Worm (Caenorhabditis elegans) whole organism, L4 larva: ENCODE data around the gene col-114.

Experiments used
- D1046.2 ChIP-seq: fragments of 200-800 bp; sonication (Bioruptor generic); IDR thresholded peaks from 2 replicates; pipeline ENCODE4 v1.3.6; 2022; ENCODE audit warnings: missing genetic modification characterization, missing compliant biosample characterization
- F26F4.8 ChIP-seq: fragments of 200-800 bp; sonication (Bioruptor generic); conservative IDR thresholded peaks from 2 replicates; pipeline ENCODE4 v1.3.6; 2022; ENCODE audit warnings: missing genetic modification characterization, missing compliant biosample characterization
- F37D6.2 ChIP-seq: sonication (generic microtip); optimal IDR thresholded peaks from 2 replicates; lab custom pipeline; 2016; ENCODE audit warnings: mild to moderate bottlenecking, missing genetic modification characterization, missing compliant biosample characterization
- F49E8.2 ChIP-seq: sonication (generic microtip); optimal IDR thresholded peaks from 2 replicates; lab custom pipeline; 2016; ENCODE audit warnings: missing compliant biosample characterization, mild to moderate bottlenecking, missing genetic modification characterization, borderline replicate concordance
- T20F7.1 ChIP-seq: fragments of 200-800 bp; sonication (Bioruptor generic); optimal IDR thresholded peaks from 2 replicates; lab custom pipeline; 2018; ENCODE audit warnings: mild to moderate bottlenecking, missing genetic modification characterization, missing compliant biosample characterization
- Y5F2A.4 ChIP-seq: fragments of 200-800 bp; sonication (Bioruptor generic); optimal IDR thresholded peaks from 2 replicates; lab custom pipeline; 2018; ENCODE audit warnings: mild to moderate bottlenecking, missing genetic modification characterization, missing compliant biosample characterization
- Y75B8A.6 ChIP-seq: fragments of 200-800 bp; sonication (Bioruptor generic); IDR thresholded peaks from 2 replicates; pipeline ENCODE4 v1.3.6; 2022; ENCODE audit warnings: missing genetic modification reagents, missing genetic modification characterization, missing compliant biosample characterization
- aha-1 ChIP-seq: fragments of 150-350 bp; peaks from one replicate; lab custom pipeline; 2014; ENCODE audit warnings: missing biosample characterization, missing genetic modification characterization
- ceh-20 ChIP-seq: fragments of 200-800 bp; sonication (Bioruptor generic); IDR thresholded peaks from 2 replicates; pipeline ENCODE4 v1.3.6; 2022; ENCODE audit warnings: missing genetic modification reagents, missing genetic modification characterization, missing compliant biosample characterization
- ceh-28 ChIP-seq: fragments of 150-350 bp; optimal IDR thresholded peaks from 2 replicates; lab custom pipeline; 2014; ENCODE audit warnings: missing biosample characterization, missing genetic modification reagents, missing genetic modification characterization
- ceh-32 ChIP-seq: sonication (generic microtip); optimal IDR thresholded peaks from 2 replicates; lab custom pipeline; 2016; ENCODE audit warnings: mild to moderate bottlenecking, missing genetic modification characterization, missing compliant biosample characterization; ENCODE audit not compliant: poor library complexity
- ceh-62 ChIP-seq: sonication (generic microtip); optimal IDR thresholded peaks from 2 replicates; lab custom pipeline; 2017; ENCODE audit warnings: missing biosample characterization, missing genetic modification characterization
- ces-1 ChIP-seq: fragments of 150-350 bp; sonication (generic microtip); optimal IDR thresholded peaks from 4 replicates; lab custom pipeline; 2014; ENCODE audit warnings: missing biosample characterization, missing genetic modification reagents, missing genetic modification characterization
- cey-2 ChIP-seq: sonication (generic microtip); optimal IDR thresholded peaks from 3 replicates; lab custom pipeline; 2017; ENCODE audit warnings: missing genetic modification characterization, mild to moderate bottlenecking, missing compliant biosample characterization, antibody characterized with exemption, borderline replicate concordance; ENCODE audit not compliant: insufficient read depth
- daf-16 ChIP-seq, 3 experiments: sonication (generic microtip); optimal IDR thresholded peaks; 2 replicates each; lab custom pipeline; 2016 to 2017; ENCODE audit warnings: missing genetic modification characterization in 3 of 3, missing genetic modification reagents in 3 of 3, mild to moderate bottlenecking in 2 of 3, missing compliant biosample characterization in 2 of 3, missing biosample characterization in 1 of 3, moderate library complexity in 1 of 3
- daf-19 ChIP-seq: fragments of 200-800 bp; sonication (Bioruptor generic); conservative IDR thresholded peaks from 2 replicates; pipeline ENCODE4 v1.3.6; 2022; ENCODE audit warnings: missing genetic modification characterization, missing compliant biosample characterization
- dmd-8 ChIP-seq: fragments of 200-800 bp; sonication (Bioruptor generic); IDR thresholded peaks from 2 replicates; pipeline ENCODE4 v1.3.6; 2022; ENCODE audit warnings: missing genetic modification characterization, missing compliant biosample characterization
- duxl-1 ChIP-seq: sonication (generic microtip); optimal IDR thresholded peaks from 2 replicates; lab custom pipeline; 2016; ENCODE audit warnings: mild to moderate bottlenecking, missing genetic modification characterization, moderate library complexity, missing compliant biosample characterization; ENCODE audit not compliant: poor library complexity
- dve-1 ChIP-seq: sonication (generic microtip); optimal IDR thresholded peaks from 2 replicates; lab custom pipeline; 2017; ENCODE audit warnings: antibody characterized with exemption, mild to moderate bottlenecking, missing genetic modification characterization, missing compliant biosample characterization; ENCODE audit not compliant: insufficient read depth
- fos-1 ChIP-seq: fragments of 150-350 bp; optimal IDR thresholded peaks from 2 replicates; lab custom pipeline; 2014; ENCODE audit warnings: missing biosample characterization, missing genetic modification characterization
- hif-1 ChIP-seq, 2 experiments: sonication (generic microtip); optimal IDR thresholded peaks; 2 replicates each; lab custom pipeline; 2016 to 2017; ENCODE audit warnings: missing compliant biosample characterization in 2 of 2, missing genetic modification characterization in 2 of 2, missing genetic modification reagents in 2 of 2, missing genotype in 2 of 2, mild to moderate bottlenecking in 1 of 2
- hlh-11 ChIP-seq: fragments of 200-800 bp; sonication (Bioruptor generic); optimal IDR thresholded peaks from 2 replicates; lab custom pipeline; 2018; ENCODE audit warnings: mild to moderate bottlenecking, missing genetic modification characterization, missing compliant biosample characterization
- lin-29 ChIP-seq: fragments of 200-800 bp; sonication (Bioruptor generic); IDR thresholded peaks from 2 replicates; pipeline ENCODE4 v1.3.6; 2022; ENCODE audit warnings: missing genetic modification reagents, missing genetic modification characterization, missing compliant biosample characterization
- lir-3 ChIP-seq: sonication (generic microtip); optimal IDR thresholded peaks from 2 replicates; lab custom pipeline; 2016; ENCODE audit warnings: mild to moderate bottlenecking, missing genetic modification characterization, missing compliant biosample characterization
- mdl-1 ChIP-seq, 2 experiments: fragments of 150-350 bp in 1 of 2; sonication (generic microtip) in 1 of 2; optimal IDR thresholded peaks; 2 replicates each; lab custom pipeline; 2014 to 2017; ENCODE audit warnings: missing biosample characterization in 2 of 2, missing genetic modification characterization in 2 of 2
- mxl-3 ChIP-seq: fragments of 200-800 bp; sonication (Bioruptor generic); optimal IDR thresholded peaks from 2 replicates; lab custom pipeline; 2018; ENCODE audit warnings: mild to moderate bottlenecking, missing genetic modification characterization, missing compliant biosample characterization
- nhr-10 ChIP-seq: fragments of 150-350 bp; optimal IDR thresholded peaks from 2 replicates; lab custom pipeline; 2014; ENCODE audit warnings: missing biosample characterization, missing genetic modification characterization
- nhr-11 ChIP-seq: fragments of 150-350 bp; optimal IDR thresholded peaks from 2 replicates; lab custom pipeline; 2014; ENCODE audit warnings: missing biosample characterization, missing genetic modification characterization
- nhr-28 ChIP-seq: fragments of 150-350 bp; optimal IDR thresholded peaks from 2 replicates; lab custom pipeline; 2014; ENCODE audit warnings: missing biosample characterization, missing genetic modification characterization
- nhr-48 ChIP-seq: sonication (generic microtip); optimal IDR thresholded peaks from 2 replicates; lab custom pipeline; 2016; ENCODE audit warnings: mild to moderate bottlenecking, missing genetic modification characterization, missing compliant biosample characterization
- nhr-76 ChIP-seq: fragments of 150-350 bp; optimal IDR thresholded peaks from 2 replicates; lab custom pipeline; 2014; ENCODE audit warnings: missing biosample characterization, missing genetic modification characterization
- pha-4 ChIP-seq, 2 experiments: fragments of 150-350 bp in 1 of 2; fragments of 200-800 bp in 1 of 2; sonication (Bioruptor generic) in 1 of 2; IDR thresholded peaks in 1 of 2; optimal IDR thresholded peaks in 1 of 2; 2 replicates each; pipeline versions ENCODE4 v1.3.6 to Lab custom; 2014 to 2022; ENCODE audit warnings: missing genetic modification characterization in 2 of 2, missing genetic modification reagents in 2 of 2, missing biosample characterization in 1 of 2, missing compliant biosample characterization in 1 of 2
- php-3 ChIP-seq: fragments of 200-800 bp; sonication (Bioruptor generic); IDR thresholded peaks from 2 replicates; pipeline ENCODE4 v1.3.6; 2022; ENCODE audit warnings: missing genetic modification reagents, missing genetic modification characterization, missing compliant biosample characterization
- sdz-12 ChIP-seq: fragments of 200-800 bp; sonication (Bioruptor generic); optimal IDR thresholded peaks from 2 replicates; lab custom pipeline; 2018; ENCODE audit warnings: mild to moderate bottlenecking, missing genetic modification characterization, missing compliant biosample characterization
- set-16 ChIP-seq: fragments of 200-800 bp; sonication (Bioruptor generic); IDR thresholded peaks from 2 replicates; pipeline ENCODE4 v1.3.6; 2022; ENCODE audit warnings: missing genetic modification reagents, missing genetic modification characterization, missing compliant biosample characterization
- skn-1 ChIP-seq: fragments of 150-350 bp; optimal IDR thresholded peaks from 2 replicates; lab custom pipeline; 2014; ENCODE audit warnings: missing biosample characterization, missing genetic modification characterization
- snpc-1.2 ChIP-seq: fragments of 200-800 bp; sonication (Bioruptor generic); IDR thresholded peaks from 2 replicates; pipeline ENCODE4 v1.3.6; 2022; ENCODE audit warnings: missing genetic modification reagents, missing genetic modification characterization, missing compliant biosample characterization
- spr-3 ChIP-seq: fragments of 200-800 bp; sonication (Bioruptor generic); optimal IDR thresholded peaks from 2 replicates; lab custom pipeline; 2018; ENCODE audit warnings: mild to moderate bottlenecking, missing genetic modification characterization, missing compliant biosample characterization
- unc-62 ChIP-seq, 3 experiments: fragments of 150-350 bp in 1 of 3; sonication (generic microtip); optimal IDR thresholded peaks in 2 of 3; peaks in 1 of 3; 1 replicate in 1 of 3; 2 replicates in 2 of 3; lab custom pipeline; 2014 to 2017; ENCODE audit warnings: missing biosample characterization in 3 of 3, missing genetic modification characterization in 3 of 3, missing genetic modification reagents in 3 of 3, missing genotype in 1 of 3
- vab-7 ChIP-seq: fragments of 200-800 bp; sonication (Bioruptor generic); IDR thresholded peaks from 2 replicates; pipeline ENCODE4 v1.3.6; 2022; ENCODE audit warnings: missing genetic modification reagents, missing genetic modification characterization, missing compliant biosample characterization
- zag-1 ChIP-seq: fragments of 150-350 bp; optimal IDR thresholded peaks from 2 replicates; lab custom pipeline; 2014; ENCODE audit warnings: missing biosample characterization, missing genetic modification characterization
- zfp-3 ChIP-seq: fragments of 200-800 bp; sonication (Bioruptor generic); conservative IDR thresholded peaks from 2 replicates; pipeline ENCODE4 v1.3.6; 2022; ENCODE audit warnings: missing genetic modification reagents, missing genetic modification characterization, missing compliant biosample characterization
- ztf-7 ChIP-seq: fragments of 150-350 bp; optimal IDR thresholded peaks from 2 replicates; lab custom pipeline; 2014; ENCODE audit warnings: missing biosample characterization, missing genetic modification characterization

col-114 gene

ce11 chrIV:7235382-7235917 lies 11.0 kb downstream of the col-114 start (continued):
- TF ChIP-seq Y5F2A.4 (GFP tag; lab: Kevin White, UChicago), result no peak
- no peak for TF ChIP-seq ceh-62 (tag; lab: Kevin White, UChicago)
- no peak for TF ChIP-seq lir-3 (tag; lab: Kevin White, UChicago)
- TF ChIP-seq cey-2 (tag; lab: Kevin White, UChicago), result no peak
- no peak for TF ChIP-seq mxl-3 (GFP tag; lab: Kevin White, UChicago)
- TF ChIP-seq nhr-11 (tag; lab: Kevin White, UChicago), result peak; percentile 57
- TF ChIP-seq dve-1 (tag; lab: Kevin White, UChicago), result peak; percentile 78
- no peak for TF ChIP-seq ztf-7
- peak; percentile 89 for TF ChIP-seq nhr-28
- TF ChIP-seq fos-1 (tag; lab: Kevin White, UChicago), result no peak
- no peak for TF ChIP-seq sdz-12 (GFP tag; lab: Kevin White, UChicago)
- no peak for TF ChIP-seq T20F7.1 (GFP tag; lab: Kevin White, UChicago)
- no peak for TF ChIP-seq nhr-48
- peak; percentile 4 for TF ChIP-seq F37D6.2 (tag; lab: Kevin White, UChicago)
- TF ChIP-seq Y75B8A.6 (GFP tag; lab: Robert Waterston, UW), result no peak
- no peak for TF ChIP-seq F26F4.8 (GFP tag; lab: Robert Waterston, UW)
- no peak for TF ChIP-seq F49E8.2 (tag; lab: Kevin White, UChicago)
- no peak for TF ChIP-seq snpc-1.2 (GFP tag; lab: Robert Waterston, UW)
- TF ChIP-seq hlh-11 (tag; lab: Kevin White, UChicago), result peak; percentile 77
- no peak for TF ChIP-seq nhr-76 (tag; lab: Kevin White, UChicago)
- TF ChIP-seq D1046.2 (GFP tag; lab: Robert Waterston, UW), result no peak
- TF ChIP-seq skn-1 (tag; lab: Kevin White, UChicago), result no peak
- no peak for TF ChIP-seq duxl-1 (tag; lab: Kevin White, UChicago)
- TF ChIP-seq ces-1 (GFP tag; lab: Kevin White, UChicago), result no peak
- no peak for TF ChIP-seq nhr-10 (tag; lab: Kevin White, UChicago)

ce11 chrIV:7234623-7235022 lies 11.8 kb downstream of the col-114 start:
- TF ChIP-seq spr-3 (GFP tag; lab: Kevin White, UChicago) (no peak), aha-1 (tag; lab: Kevin White, UChicago) (peak; percentile 42)

ce11 chrIV:7233566-7234014 lies 12.9 kb downstream of the col-114 start:
- no peak for TF ChIP-seq Y5F2A.4 (GFP tag; lab: Kevin White, UChicago)
- TF ChIP-seq daf-19 (GFP tag; lab: Robert Waterston, UW), result no peak
- no peak for TF ChIP-seq ceh-28 (tag; lab: Kevin White, UChicago)
- TF ChIP-seq ceh-32 (tag; lab: Kevin White, UChicago), result no peak
- no peak for TF ChIP-seq php-3 (GFP tag; lab: Robert Waterston, UW)
- TF ChIP-seq hlh-11 (tag; lab: Kevin White, UChicago), result peak; percentile 81
- no peak for TF ChIP-seq zag-1 (tag; lab: Kevin White, UChicago)
- TF ChIP-seq dmd-8 (GFP tag; lab: Robert Waterston, UW), result no peak
- TF ChIP-seq mdl-1 (tag; optimal IDR thresholded peaks at IDR 0.05; lab: Kevin White, UChicago), result peak in 1 of 2 experiments; percentile 30
- peak; percentile 41 for TF ChIP-seq aha-1 (tag; lab: Kevin White, UChicago)
- TF ChIP-seq ceh-20 (GFP tag; lab: Robert Waterston, UW), result no peak
- peak; percentile 78 for TF ChIP-seq mxl-3 (GFP tag; lab: Kevin White, UChicago)
- no peak for TF ChIP-seq pha-4 (GFP tag; IDR thresholded peaks at IDR 0.05; lab: Robert Waterston, UW)
- no peak for TF ChIP-seq pha-4 (tag; optimal IDR thresholded peaks at IDR 0.05; lab: Kevin White, UChicago)
- TF ChIP-seq vab-7 (GFP tag; lab: Robert Waterston, UW), result no peak
- no peak for TF ChIP-seq F49E8.2 (tag; lab: Kevin White, UChicago)
- no peak for TF ChIP-seq hif-1 (tag; optimal IDR thresholded peaks at IDR 0.05; lab: Kevin White, UChicago)
- TF ChIP-seq zfp-3, result no peak
- TF ChIP-seq nhr-28, result peak; percentile 42
- peak in 1 of 2 experiments; percentile 52 for TF ChIP-seq daf-16 (GFP tag; optimal IDR thresholded peaks at IDR 0.05; lab: Kevin White, UChicago)
- no peak for TF ChIP-seq daf-16 (tag; optimal IDR thresholded peaks at IDR 0.05; lab: Kevin White, UChicago)
- no peak for TF ChIP-seq lin-29
- peak in 1 of 2 experiments; percentile 83 for TF ChIP-seq unc-62 (GFP tag; optimal IDR thresholded peaks at IDR 0.05 in 1 of 2; lab: Kevin White, UChicago)
- no peak for TF ChIP-seq unc-62 (tag; optimal IDR thresholded peaks at IDR 0.05; lab: Kevin White, UChicago)
- no peak for TF ChIP-seq nhr-76 (tag; lab: Kevin White, UChicago)
- TF ChIP-seq set-16, result no peak
- TF ChIP-seq nhr-48, result peak; percentile 60
